Worm (Caenorhabditis elegans) whole organism, young adult: ENCODE results near the gene F13A7.11.

Source experiments
- B0019.2 ChIP-seq: fragments of 200-800 bp; sonication (Bioruptor generic); conservative IDR thresholded peaks from 2 replicates; pipeline ENCODE4 v1.3.6; 2022; ENCODE audit warnings: missing genetic modification reagents, missing genetic modification characterization, missing compliant biosample characterization
- B0035.1 ChIP-seq: sonication (generic microtip); optimal IDR thresholded peaks from 2 replicates; lab custom pipeline; 2016; ENCODE audit warnings: missing genetic modification characterization, mild to moderate bottlenecking, missing compliant biosample characterization, missing genotype, missing genetic modification reagents
- C17E4.6 ChIP-seq: fragments of 200-800 bp; sonication (Bioruptor generic); IDR thresholded peaks from 2 replicates; pipeline ENCODE4 v1.3.6; 2022; ENCODE audit warnings: missing genetic modification reagents, missing genetic modification characterization, missing compliant biosample characterization
- D2030.7 ChIP-seq: fragments of 200-800 bp; sonication (Bioruptor generic); IDR thresholded peaks from 2 replicates; pipeline ENCODE4 v1.3.6; 2022; ENCODE audit warnings: missing genetic modification reagents, missing genetic modification characterization, missing compliant biosample characterization
- F22D6.2 ChIP-seq: sonication (generic microtip); optimal IDR thresholded peaks from 2 replicates; lab custom pipeline; 2016; ENCODE audit warnings: mild to moderate bottlenecking, missing genetic modification characterization, missing compliant biosample characterization
- F33H1.4 ChIP-seq: fragments of 200-800 bp; sonication (Bioruptor generic); IDR thresholded peaks from 2 replicates; pipeline ENCODE4 v1.3.6; 2022; ENCODE audit warnings: missing genetic modification reagents, missing genetic modification characterization, missing compliant biosample characterization
- K12H6.12 ChIP-seq: fragments of 200-800 bp; sonication (Bioruptor generic); optimal IDR thresholded peaks from 2 replicates; lab custom pipeline; 2018; ENCODE audit warnings: mild to moderate bottlenecking, missing genetic modification characterization, missing compliant biosample characterization
- Y53F4B.3 ChIP-seq: fragments of 200-800 bp; sonication (Bioruptor generic); IDR thresholded peaks from 2 replicates; pipeline ENCODE4 v1.3.6; 2022; ENCODE audit warnings: missing genetic modification reagents, missing genetic modification characterization, missing compliant biosample characterization
- Y95B8A.8 ChIP-seq: fragments of 200-800 bp; sonication (Bioruptor generic); IDR thresholded peaks from 2 replicates; pipeline ENCODE4 v1.3.6; 2022; ENCODE audit warnings: missing genetic modification reagents, missing genetic modification characterization, missing compliant biosample characterization
- ZK185.1 ChIP-seq: sonication (generic microtip); optimal IDR thresholded peaks from 2 replicates; lab custom pipeline; 2016; ENCODE audit warnings: mild to moderate bottlenecking, missing genetic modification characterization, missing compliant biosample characterization; ENCODE audit not compliant: poor library complexity, severe bottlenecking
- ama-1 ChIP-seq, 3 experiments: fragments of 150-350 bp in 1 of 3; sonication (generic microtip) in 2 of 3; optimal IDR thresholded peaks; 2 replicates each; lab custom pipeline; 2014 to 2018; ENCODE audit warnings: missing biosample characterization in 2 of 3, missing genetic modification characterization in 2 of 3, missing genetic modification reagents in 2 of 3
- atf-7 ChIP-seq: sonication (generic microtip); optimal IDR thresholded peaks from 2 replicates; lab custom pipeline; 2017; ENCODE audit warnings: mild to moderate bottlenecking, missing genetic modification characterization, missing compliant biosample characterization
- attf-3 ChIP-seq: fragments of 200-800 bp; sonication (Bioruptor generic); conservative IDR thresholded peaks from 2 replicates; pipeline ENCODE4 v1.3.6; 2022; ENCODE audit warnings: missing genetic modification reagents, missing genetic modification characterization, missing compliant biosample characterization
- cebp-2 ChIP-seq: fragments of 200-800 bp; sonication (Bioruptor generic); IDR thresholded peaks from 2 replicates; pipeline ENCODE4 v1.3.6; 2022; ENCODE audit warnings: missing genetic modification characterization, missing compliant biosample characterization
- ceh-100 ChIP-seq: fragments of 200-800 bp; sonication (Bioruptor generic); IDR thresholded peaks from 2 replicates; pipeline ENCODE4 v1.3.6; 2022; ENCODE audit warnings: missing genetic modification reagents, missing genetic modification characterization, missing compliant biosample characterization
- ceh-27 ChIP-seq: fragments of 200-800 bp; sonication (Bioruptor generic); optimal IDR thresholded peaks from 2 replicates; lab custom pipeline; 2018; ENCODE audit warnings: mild to moderate bottlenecking, missing genetic modification characterization, moderate library complexity, missing compliant biosample characterization
- die-1 ChIP-seq: sonication (generic microtip); optimal IDR thresholded peaks from 2 replicates; lab custom pipeline; 2016; ENCODE audit warnings: missing genotype, mild to moderate bottlenecking, missing genetic modification characterization, missing compliant biosample characterization
- efl-1 ChIP-seq: fragments of 150-350 bp; optimal IDR thresholded peaks from 2 replicates; lab custom pipeline; 2014; ENCODE audit warnings: missing biosample characterization, missing genetic modification reagents, missing genetic modification characterization
- egl-18 ChIP-seq: fragments of 200-800 bp; sonication (Bioruptor generic); IDR thresholded peaks from 2 replicates; pipeline ENCODE4 v1.3.6; 2022; ENCODE audit warnings: missing genetic modification reagents, missing genetic modification characterization, missing compliant biosample characterization
- egl-44 ChIP-seq: fragments of 200-800 bp; sonication (Bioruptor generic); IDR thresholded peaks from 2 replicates; pipeline ENCODE4 v1.3.6; 2022; ENCODE audit warnings: missing genetic modification reagents, missing genetic modification characterization, missing compliant biosample characterization
- ekl-4 ChIP-seq: fragments of 200-800 bp; sonication (Bioruptor generic); IDR thresholded peaks from 2 replicates; pipeline ENCODE4 v1.3.6; 2022; ENCODE audit warnings: missing genetic modification reagents, missing genetic modification characterization, missing compliant biosample characterization
- ets-4 ChIP-seq: fragments of 200-800 bp; sonication (Bioruptor generic); optimal IDR thresholded peaks from 2 replicates; lab custom pipeline; 2018; ENCODE audit warnings: mild to moderate bottlenecking, missing genetic modification characterization, missing compliant biosample characterization
- hlh-26 ChIP-seq: fragments of 200-800 bp; sonication (Bioruptor generic); conservative IDR thresholded peaks from 2 replicates; pipeline ENCODE4 v1.3.6; 2022; ENCODE audit warnings: missing genetic modification reagents, missing genetic modification characterization, missing compliant biosample characterization
- hmg-20 ChIP-seq: fragments of 200-800 bp; sonication (Bioruptor generic); IDR thresholded peaks from 2 replicates; pipeline ENCODE4 v1.3.6; 2022; ENCODE audit warnings: missing genetic modification reagents, missing genetic modification characterization, missing compliant biosample characterization
- hrde-1 ChIP-seq: sonication (generic microtip); optimal IDR thresholded peaks from 2 replicates; lab custom pipeline; 2016; ENCODE audit warnings: missing genetic modification characterization, mild to moderate bottlenecking, missing compliant biosample characterization, moderate library complexity, missing genotype, missing genetic modification reagents, borderline replicate concordance
- hsf-1 ChIP-seq: fragments of 200-800 bp; sonication (Bioruptor generic); IDR thresholded peaks from 2 replicates; pipeline ENCODE4 v1.3.6; 2022; ENCODE audit warnings: missing genetic modification reagents, missing genetic modification characterization, missing compliant biosample characterization
- let-526 ChIP-seq: fragments of 200-800 bp; sonication (Bioruptor generic); IDR thresholded peaks from 2 replicates; pipeline ENCODE4 v1.3.6; 2022; ENCODE audit warnings: missing genetic modification reagents, missing genetic modification characterization, missing compliant biosample characterization
- lin-35 ChIP-seq, 3 experiments: fragments of 150-350 bp in 2 of 3; sonication (generic microtip) in 1 of 3; optimal IDR thresholded peaks; 2 replicates each; lab custom pipeline; 2014 to 2018; ENCODE audit warnings: missing biosample characterization in 3 of 3, missing genetic modification characterization in 3 of 3, missing genetic modification reagents in 3 of 3
- lir-1 ChIP-seq: fragments of 200-800 bp; sonication (Bioruptor generic); conservative IDR thresholded peaks from 2 replicates; pipeline ENCODE4 v1.3.6; 2022; ENCODE audit warnings: missing genetic modification reagents, missing genetic modification characterization, missing compliant biosample characterization
- madf-3 ChIP-seq: fragments of 200-800 bp; sonication (Bioruptor generic); IDR thresholded peaks from 2 replicates; pipeline ENCODE4 v1.3.6; 2022; ENCODE audit warnings: missing genetic modification reagents, missing genetic modification characterization, missing compliant biosample characterization
- mel-28 ChIP-seq: sonication (generic microtip); optimal IDR thresholded peaks from 2 replicates; lab custom pipeline; 2016; ENCODE audit warnings: borderline replicate concordance, mild to moderate bottlenecking, missing genetic modification characterization, missing compliant biosample characterization
- mxl-1 ChIP-seq: sonication (generic microtip); optimal IDR thresholded peaks from 2 replicates; lab custom pipeline; 2016; ENCODE audit warnings: missing genetic modification characterization, missing compliant biosample characterization
- nfya-1 ChIP-seq: sonication (generic microtip); optimal IDR thresholded peaks from 2 replicates; lab custom pipeline; 2017; ENCODE audit warnings: antibody characterized with exemption, missing compliant biosample characterization, missing genetic modification characterization, borderline replicate concordance; ENCODE audit not compliant: insufficient read depth
- nfyb-1 ChIP-seq: fragments of 200-800 bp; sonication (Bioruptor generic); IDR thresholded peaks from 2 replicates; pipeline ENCODE4 v1.3.6; 2022; ENCODE audit warnings: missing genetic modification reagents, missing genetic modification characterization, missing compliant biosample characterization
- pha-4 ChIP-seq: fragments of 150-350 bp; sonication (generic microtip); optimal IDR thresholded peaks from 2 replicates; lab custom pipeline; 2014; ENCODE audit warnings: missing biosample characterization, missing genetic modification reagents, missing genetic modification characterization
- rcor-1 ChIP-seq: fragments of 200-800 bp; sonication (Bioruptor generic); IDR thresholded peaks from 2 replicates; pipeline ENCODE4 v1.3.6; 2022; ENCODE audit warnings: missing genetic modification reagents, missing genetic modification characterization, missing compliant biosample characterization
- snpc-1.1 ChIP-seq: sonication (generic microtip); optimal IDR thresholded peaks from 2 replicates; lab custom pipeline; 2017; ENCODE audit warnings: missing genetic modification characterization, mild to moderate bottlenecking, missing compliant biosample characterization, antibody characterized with exemption, moderate library complexity, missing genotype, missing genetic modification reagents; ENCODE audit not compliant: insufficient read depth
- snpc-1.3 ChIP-seq: sonication (generic microtip); optimal IDR thresholded peaks from 2 replicates; lab custom pipeline; 2017; ENCODE audit warnings: missing genetic modification characterization, mild to moderate bottlenecking, missing compliant biosample characterization, antibody characterized with exemption, moderate library complexity, missing genotype, missing genetic modification reagents; ENCODE audit not compliant: insufficient read depth
- somi-1 ChIP-seq: fragments of 200-800 bp; sonication (Bioruptor generic); optimal IDR thresholded peaks from 2 replicates; lab custom pipeline; 2018; ENCODE audit warnings: mild to moderate bottlenecking, missing genetic modification characterization, missing compliant biosample characterization
- tbp1 ChIP-seq: fragments of 200-800 bp; sonication (Bioruptor generic); optimal IDR thresholded peaks from 2 replicates; lab custom pipeline; 2018; ENCODE audit warnings: mild to moderate bottlenecking, missing genetic modification characterization, missing compliant biosample characterization
- tbx-9 ChIP-seq: sonication (generic microtip); optimal IDR thresholded peaks from 2 replicates; lab custom pipeline; 2016; ENCODE audit warnings: borderline replicate concordance, missing genetic modification characterization, inconsistent platforms, missing compliant biosample characterization
- tlf-1 ChIP-seq: fragments of 200-800 bp; sonication (Bioruptor generic); optimal IDR thresholded peaks from 2 replicates; lab custom pipeline; 2018; ENCODE audit warnings: mild to moderate bottlenecking, missing genetic modification characterization, missing compliant biosample characterization
- unc-130 ChIP-seq: sonication (generic microtip); optimal IDR thresholded peaks from 2 replicates; lab custom pipeline; 2016; ENCODE audit warnings: missing genetic modification reagents, missing genetic modification characterization, missing compliant biosample characterization
- unc-62 ChIP-seq: fragments of 150-350 bp; optimal IDR thresholded peaks from 2 replicates; lab custom pipeline; 2014; ENCODE audit warnings: missing biosample characterization, missing genetic modification reagents, missing genetic modification characterization
- xnd-1 ChIP-seq: sonication (generic microtip); optimal IDR thresholded peaks from 2 replicates; lab custom pipeline; 2016; ENCODE audit warnings: missing genotype, missing genetic modification reagents, missing genetic modification characterization, missing compliant biosample characterization
- ztf-22 ChIP-seq: fragments of 200-800 bp; sonication (Bioruptor generic); optimal IDR thresholded peaks from 2 replicates; lab custom pipeline; 2018; ENCODE audit warnings: mild to moderate bottlenecking, missing genetic modification characterization, moderate library complexity, missing compliant biosample characterization
- ztf-6 ChIP-seq: fragments of 200-800 bp; sonication (Bioruptor generic); IDR thresholded peaks from 2 replicates; pipeline ENCODE4 v1.3.6; 2022; ENCODE audit warnings: missing genetic modification reagents, missing genetic modification characterization, missing compliant biosample characterization

Gene F13A7.11

ce11 chrV:16355941-16356340 lies 39.2 kb downstream of the F13A7.11 start (continued):
- TF ChIP-seq Y53F4B.3 (GFP tag; lab: Robert Waterston, UW): no peak
- no peak for TF ChIP-seq pha-4 (tag; lab: Kevin White, UChicago)
- peak; percentile 78; the same call in 1 of the 2 replicates for TF ChIP-seq Y95B8A.8
- peak; percentile 43 for TF ChIP-seq mel-28
- TF ChIP-seq mxl-1 (tag; lab: Kevin White, UChicago): no peak
- TF ChIP-seq B0019.2 (GFP tag; lab: Robert Waterston, UW): no peak
- peak; percentile 66 for TF ChIP-seq tbp1 (GFP tag; lab: Kevin White, UChicago)
- no peak for TF ChIP-seq snpc-1.1
- TF ChIP-seq unc-62 (GFP tag; lab: Kevin White, UChicago): no peak
- TF ChIP-seq xnd-1: no peak
- TF ChIP-seq ztf-6 (GFP tag; lab: Robert Waterston, UW): 0 out of 2 replicates have a peak, but pooled peaks have one; percentile 12
- no peak; the same call in 1 of the 2 replicates for TF ChIP-seq F33H1.4 (GFP tag; lab: Robert Waterston, UW)
- TF ChIP-seq egl-44 (GFP tag; lab: Robert Waterston, UW): peak; percentile 87; the same call in 1 of the 2 replicates
- TF ChIP-seq D2030.7 (GFP tag; lab: Robert Waterston, UW): no peak
- TF ChIP-seq die-1: peak; percentile 53
- peak; percentile 28 for TF ChIP-seq B0035.1
- no peak for TF ChIP-seq hrde-1
- no peak for TF ChIP-seq ama-1 (optimal IDR thresholded peaks at IDR 0.05; lab: Kevin White, UChicago)
- TF ChIP-seq ama-1 (GFP tag; optimal IDR thresholded peaks at IDR 0.05; lab: Kevin White, UChicago): no peak
- TF ChIP-seq lin-35 (GFP tag; optimal IDR thresholded peaks at IDR 0.05; lab: Kevin White, UChicago): peak in 1 of 3 experiments; percentile 64
- peak; percentile 91 for TF ChIP-seq somi-1 (GFP tag; lab: Kevin White, UChicago)
- peak; percentile 75 for TF ChIP-seq atf-7 (tag; lab: Kevin White, UChicago)
- TF ChIP-seq efl-1: no peak
- 0 out of 2 replicates have a peak, but pooled peaks have one; percentile 9 for TF ChIP-seq ceh-100 (GFP tag; lab: Robert Waterston, UW)
- peak; percentile 60 for TF ChIP-seq ZK185.1 (tag; lab: Kevin White, UChicago)
- TF ChIP-seq hsf-1 (GFP tag; lab: Robert Waterston, UW): no peak
- no peak for TF ChIP-seq rcor-1 (GFP tag; lab: Robert Waterston, UW)
- peak; percentile 84 for TF ChIP-seq ztf-22
- no peak for TF ChIP-seq cebp-2 (GFP tag; lab: Robert Waterston, UW)
- TF ChIP-seq attf-3 (GFP tag; lab: Robert Waterston, UW): peak; percentile 45; the same call in 1 of the 2 replicates
- peak; percentile 43; the same call in 1 of the 2 replicates for TF ChIP-seq hmg-20 (GFP tag; lab: Robert Waterston, UW)
- TF ChIP-seq ekl-4 (GFP tag; lab: Robert Waterston, UW): peak; percentile 79; the same call in 1 of the 2 replicates
- TF ChIP-seq tbx-9 (tag; lab: Kevin White, UChicago): no peak
- peak; percentile 11 for TF ChIP-seq F22D6.2 (tag; lab: Kevin White, UChicago)
- TF ChIP-seq snpc-1.3 (tag; lab: Kevin White, UChicago): no peak
- peak; percentile 92 for TF ChIP-seq nfyb-1 (GFP tag; lab: Robert Waterston, UW)
- TF ChIP-seq nfya-1: no peak
- TF ChIP-seq madf-3: 0 out of 2 replicates have a peak, but pooled peaks have one; percentile 23
- peak; percentile 78 for TF ChIP-seq tlf-1 (GFP tag; lab: Kevin White, UChicago)
- peak; percentile 84 for TF ChIP-seq lir-1 (GFP tag; lab: Robert Waterston, UW)
- no peak for TF ChIP-seq unc-130
- TF ChIP-seq K12H6.12 (tag; lab: Kevin White, UChicago): peak; percentile 86
- TF ChIP-seq ets-4: peak; percentile 72
- TF ChIP-seq ceh-27 (GFP tag; lab: Kevin White, UChicago): peak; percentile 82
- TF ChIP-seq egl-18: no peak
- no peak for TF ChIP-seq hlh-26 (GFP tag; lab: Robert Waterston, UW)
- TF ChIP-seq C17E4.6: peak; percentile 61; the same call in 1 of the 2 replicates
- 0 out of 2 replicates have a peak, but pooled peaks have one; percentile 37 for TF ChIP-seq let-526
